Worm (Caenorhabditis elegans): Measurements from ENCODE around the gene hlh-30.

hlh-30 gene

ce11 chrIV:4021847-4022780 is 12.6 kb downstream of the hlh-30 start:
- TF ChIP-seq unc-42 (tag; optimal IDR thresholded peaks at IDR 0.05) (peak; percentile 8), C38D4.7 (GFP tag; optimal IDR thresholded peaks at IDR 0.05) (no peak)

DNA sequence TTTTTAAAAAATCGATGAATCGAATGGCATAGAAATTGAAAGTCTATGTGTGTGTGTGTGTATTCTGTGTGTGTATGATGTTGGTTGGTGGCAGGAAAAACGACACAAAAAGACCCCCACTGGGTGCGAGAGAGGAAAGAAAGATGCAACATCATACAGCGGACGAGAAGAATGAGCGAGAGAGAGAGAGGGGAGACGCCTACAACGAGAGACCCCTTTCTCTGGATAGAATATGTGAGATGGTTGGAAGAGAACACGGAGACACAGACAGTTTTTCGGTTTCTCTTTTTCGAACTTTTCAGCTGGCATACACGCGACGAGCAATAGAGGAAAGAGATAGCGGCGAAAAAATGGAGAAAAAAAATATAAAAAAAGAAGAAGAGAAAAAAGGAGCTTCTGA is 14.9 kb downstream of the hlh-30 start:
- TF ChIP-seq tbx-7 (tag; optimal IDR thresholded peaks at IDR 0.05) (no peak), pax-1 (tag; optimal IDR thresholded peaks at IDR 0.05) (no peak), pqm-1 (tag; optimal IDR thresholded peaks at IDR 0.05) (peak; percentile 9), ceh-45 (GFP tag; IDR thresholded peaks at IDR 0.05) (no peak), nhr-232 (tag; optimal IDR thresholded peaks at IDR 0.05) (peak; percentile 8), T23F11.4 (GFP tag; optimal IDR thresholded peaks at IDR 0.05) (no peak), odd-2 (tag; optimal IDR thresholded peaks at IDR 0.05) (no peak), dve-1 (tag; optimal IDR thresholded peaks at IDR 0.05) (peak; percentile 41), sox-4 (tag; optimal IDR thresholded peaks at IDR 0.05) (no peak), hlh-6 (tag; optimal IDR thresholded peaks at IDR 0.05) (no peak), che-1 (tag; optimal IDR thresholded peaks at IDR 0.05) (peak; percentile 34), elt-2 (tag; optimal IDR thresholded peaks at IDR 0.05) (peak; percentile 11), rnt-1 (tag; optimal IDR thresholded peaks at IDR 0.05) (no peak), eyg-1 (tag; optimal IDR thresholded peaks at IDR 0.05) (no peak), ceh-30 (tag; optimal IDR thresholded peaks at IDR 0.05) (peak; percentile 58), mec-3 (tag; optimal IDR thresholded peaks at IDR 0.05; ENCODE audit: borderline replicate concordance) (no peak), hlh-8 (tag; optimal IDR thresholded peaks at IDR 0.05) (no peak), ceh-18 (tag; optimal IDR thresholded peaks at IDR 0.05) (peak; percentile 86), pros-1 (tag; optimal IDR thresholded peaks at IDR 0.05) (no peak), ref-2 (tag; optimal IDR thresholded peaks at IDR 0.05) (peak; percentile 65), unc-86 (tag; optimal IDR thresholded peaks at IDR 0.05) (no peak), ceh-31 (tag; optimal IDR thresholded peaks at IDR 0.05) (peak; percentile 81), nfya-1 (tag; optimal IDR thresholded peaks at IDR 0.05) (peak; percentile 87), ets-4 (tag; optimal IDR thresholded peaks at IDR 0.05) (no peak), ceh-34 (tag; optimal IDR thresholded peaks at IDR 0.05) (peak; percentile 68), tbx-2 (tag; optimal IDR thresholded peaks at IDR 0.05) (peak; percentile 52), F13H6.1 (tag; optimal IDR thresholded peaks at IDR 0.05) (peak; percentile 51), ceh-14 (tag; optimal IDR thresholded peaks at IDR 0.05) (no peak), unc-55 (GFP tag; optimal IDR thresholded peaks at IDR 0.05) (peak; percentile 47), nhr-11 (tag; optimal IDR thresholded peaks at IDR 0.05) (no peak), ceh-19 (GFP tag; optimal IDR thresholded peaks at IDR 0.05) (no peak), fkh-10 (GFP tag; optimal IDR thresholded peaks at IDR 0.05) (no peak)

DNA sequence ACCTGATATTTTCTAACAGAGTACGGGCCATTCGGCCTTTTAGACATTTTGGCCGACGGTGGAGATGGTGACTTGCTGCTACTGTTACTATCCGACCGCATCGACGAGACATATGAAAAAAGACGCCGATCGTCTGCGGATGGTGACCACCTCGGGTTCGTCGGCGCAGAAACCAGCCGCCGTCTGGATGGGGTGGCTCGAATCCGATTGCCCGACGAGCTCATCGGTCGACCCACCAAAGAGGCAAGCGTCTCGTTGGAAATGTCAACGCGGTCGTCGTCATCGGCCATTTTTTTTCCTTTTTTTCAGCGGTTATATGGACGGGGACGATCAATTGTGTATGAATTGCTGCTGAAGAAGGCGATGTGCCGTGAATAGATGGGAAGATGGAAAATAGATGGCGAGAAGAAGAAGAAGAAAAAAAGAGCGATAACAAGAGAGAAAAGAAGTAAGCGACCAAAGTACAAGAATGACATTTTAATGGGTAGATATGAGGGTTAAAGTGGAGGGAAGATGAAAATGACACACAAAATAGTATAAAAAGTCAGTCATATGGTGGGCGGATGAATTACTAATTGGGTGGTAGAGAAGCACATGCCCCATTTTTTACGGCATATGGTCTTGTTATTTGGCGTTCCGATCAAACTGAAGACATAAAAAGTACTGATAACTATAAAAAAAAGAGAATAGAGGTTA is 15.9 kb downstream of the hlh-30 start:
- no peak for TF ChIP-seq unc-55 (GFP tag; optimal IDR thresholded peaks at IDR 0.05)
- TF ChIP-seq hlh-13 (GFP tag; optimal IDR thresholded peaks at IDR 0.05), result no peak
- no peak for TF ChIP-seq ceh-31 (tag; optimal IDR thresholded peaks at IDR 0.05)
- TF ChIP-seq zip-5 (tag; optimal IDR thresholded peaks at IDR 0.05), result no peak
- no peak for TF ChIP-seq F13H6.1 (tag; optimal IDR thresholded peaks at IDR 0.05)
- TF ChIP-seq T23F11.4 (GFP tag; optimal IDR thresholded peaks at IDR 0.05), result no peak
- no peak for TF ChIP-seq ttx-3 (tag; optimal IDR thresholded peaks at IDR 0.05)
- no peak for TF ChIP-seq ahr-1 (tag; optimal IDR thresholded peaks at IDR 0.05)
- no peak for TF ChIP-seq ama-1 (optimal IDR thresholded peaks at IDR 0.05)
- TF ChIP-seq ets-4 (tag; optimal IDR thresholded peaks at IDR 0.05), result no peak
- no peak for TF ChIP-seq elt-2 (tag; optimal IDR thresholded peaks at IDR 0.05)
- TF ChIP-seq pat-9 (tag; optimal IDR thresholded peaks at IDR 0.05), result no peak
- TF ChIP-seq mec-3 (tag; optimal IDR thresholded peaks at IDR 0.05; ENCODE audit: borderline replicate concordance), result no peak
- TF ChIP-seq unc-3 (GFP tag; conservative IDR thresholded peaks at IDR 0.05), result no peak
- no peak for TF ChIP-seq unc-3 (tag; optimal IDR thresholded peaks at IDR 0.05)
- no peak for TF ChIP-seq pros-1 (tag; optimal IDR thresholded peaks at IDR 0.05)
